Worm (Caenorhabditis elegans): Measurements from ENCODE around the gene K04G11.3.

The K04G11.3 gene

ce11 chrX:14303078-14303477, 44.4 kb downstream of the K04G11.3 start, which contains the start of gene C11H1.5:
Gene C11H1.5 (minus strand): TSS chrX:14303178.
- TF ChIP-seq hmg-4 (GFP tag; optimal IDR thresholded peaks at IDR 0.05) = no peak
- no peak for TF ChIP-seq scrt-1 (GFP tag; IDR thresholded peaks at IDR 0.05)
- TF ChIP-seq tbx-37 (GFP tag; conservative IDR thresholded peaks at IDR 0.05) = no peak
- no peak for TF ChIP-seq ceh-36 (tag; optimal IDR thresholded peaks at IDR 0.05)
- no peak for TF ChIP-seq sea-1 (GFP tag; conservative IDR thresholded peaks at IDR 0.05)
- no peak for TF ChIP-seq pes-1 (GFP tag; IDR thresholded peaks at IDR 0.05)
- no peak for TF ChIP-seq ceh-13 (GFP tag; optimal IDR thresholded peaks at IDR 0.05)
- no peak for TF ChIP-seq hnd-1 (tag; optimal IDR thresholded peaks at IDR 0.05)
- no peak for TF ChIP-seq F13C5.2 (tag; optimal IDR thresholded peaks at IDR 0.05)
- TF ChIP-seq tra-4 (tag; optimal IDR thresholded peaks at IDR 0.05) = no peak
- no peak for TF ChIP-seq ama-1 (optimal IDR thresholded peaks at IDR 0.05)
- no peak for TF ChIP-seq B0310.2 (tag; optimal IDR thresholded peaks at IDR 0.05)
- TF ChIP-seq ets-7 (tag; optimal IDR thresholded peaks at IDR 0.05) = no peak
- no peak for TF ChIP-seq aly-1 (tag; optimal IDR thresholded peaks at IDR 0.05)

ce11 chrX:14297209-14297608, 50.3 kb downstream of the K04G11.3 start:
- TF ChIP-seq pes-1 (GFP tag; IDR thresholded peaks at IDR 0.05) (no peak), hmbx-1 (tag; optimal IDR thresholded peaks at IDR 0.05) (no peak), ama-1 (optimal IDR thresholded peaks at IDR 0.05) (no peak), B0310.2 (tag; optimal IDR thresholded peaks at IDR 0.05) (no peak), hmg-4 (GFP tag; optimal IDR thresholded peaks at IDR 0.05) (peak; percentile 75), F13C5.2 (tag; optimal IDR thresholded peaks at IDR 0.05) (no peak), aly-1 (tag; optimal IDR thresholded peaks at IDR 0.05) (no peak), scrt-1 (GFP tag; IDR thresholded peaks at IDR 0.05) (no peak), flt-1 (GFP tag; IDR thresholded peaks at IDR 0.05) (no peak)

- TF ChIP-seq flt-1 (GFP tag; IDR thresholded peaks at IDR 0.05) (no peak), ama-1 (optimal IDR thresholded peaks at IDR 0.05) (no peak), B0310.2 (tag; optimal IDR thresholded peaks at IDR 0.05) (no peak), aly-1 (tag; optimal IDR thresholded peaks at IDR 0.05) (no peak), tbx-11 (GFP tag; IDR thresholded peaks at IDR 0.05) (no peak)
These were observed 50.9 kb downstream of the K04G11.3 start, which contains the start of gene madd-3 for ce11 chrX:14296559-14296958. Gene madd-3 (minus strand): TSS chrX:14296659.

All from whole organism, early embryonic.